Worm (Caenorhabditis elegans) whole organism, L4 larva: ENCODE results near the gene ugt-11.

ENCODE experiments used
- hlh-30 ChIP-seq: sonication (generic microtip); optimal IDR thresholded peaks from 2 replicates; lab custom pipeline; 2017; ENCODE audit warnings: antibody characterized with exemption, mild to moderate bottlenecking, missing genetic modification characterization, missing compliant biosample characterization; ENCODE audit not compliant: insufficient read depth
- mdl-1 ChIP-seq, 2 experiments: fragments of 150-350 bp in 1 of 2; sonication (generic microtip) in 1 of 2; optimal IDR thresholded peaks; 2 replicates each; lab custom pipeline; 2014 to 2017; ENCODE audit warnings: missing biosample characterization in 2 of 2, missing genetic modification characterization in 2 of 2
- nhr-11 ChIP-seq: fragments of 150-350 bp; optimal IDR thresholded peaks from 2 replicates; lab custom pipeline; 2014; ENCODE audit warnings: missing biosample characterization, missing genetic modification characterization
- pha-4 ChIP-seq, 2 experiments: fragments of 150-350 bp in 1 of 2; fragments of 200-800 bp in 1 of 2; sonication (Bioruptor generic) in 1 of 2; IDR thresholded peaks in 1 of 2; optimal IDR thresholded peaks in 1 of 2; 2 replicates each; pipeline versions ENCODE4 v1.3.6 to Lab custom; 2014 to 2022; ENCODE audit warnings: missing genetic modification characterization in 2 of 2, missing genetic modification reagents in 2 of 2, missing biosample characterization in 1 of 2, missing compliant biosample characterization in 1 of 2
- unc-39 ChIP-seq: sonication (generic microtip); optimal IDR thresholded peaks from 2 replicates; lab custom pipeline; 2017; ENCODE audit warnings: missing biosample characterization, missing genetic modification characterization
- ztf-11 ChIP-seq: fragments of 150-350 bp; optimal IDR thresholded peaks from 2 replicates; lab custom pipeline; 2014; ENCODE audit warnings: missing biosample characterization, missing genetic modification characterization

ce11 chrV:4850446-4850845, 44.4 kb downstream of the ugt-11 start:
- TF ChIP-seq mdl-1 (tag; optimal IDR thresholded peaks at IDR 0.05; lab: Kevin White, UChicago) (no peak), pha-4 (GFP tag; IDR thresholded peaks at IDR 0.05; lab: Robert Waterston, UW) (no peak), pha-4 (tag; optimal IDR thresholded peaks at IDR 0.05; lab: Kevin White, UChicago) (no peak), unc-39 (tag; lab: Kevin White, UChicago) (no peak), ztf-11 (tag; lab: Kevin White, UChicago) (no peak), hlh-30 (tag; lab: Kevin White, UChicago) (no peak), nhr-11 (tag; lab: Kevin White, UChicago) (no peak)
